Fruit fly (Drosophila melanogaster) whole organism, embryonic: ENCODE measurements around the gene CG15543.
A peak's percentile ranks its signal among the peaks of the same experiment; 100 is the strongest.

Source experiments
- Atf-2 ChIP-seq: fragments of 200-800 bp; sonication (Bioruptor generic); optimal IDR thresholded peaks from 2 replicates; lab custom pipeline; 2016; ENCODE audit warnings: missing biosample characterization, missing genetic modification characterization
- CG10147 ChIP-seq: fragments of 200-800 bp; sonication (Bioruptor generic); optimal IDR thresholded peaks from 2 replicates; lab custom pipeline; 2019; ENCODE audit warnings: missing biosample characterization, mild to moderate bottlenecking, missing genetic modification characterization, moderate library complexity
- CG11695 ChIP-seq: fragments of 200-800 bp; sonication (Bioruptor generic); IDR thresholded peaks from 3 replicates; pipeline ENCODE4 v1.3.6; 2022; ENCODE audit warnings: missing biosample characterization, missing genetic modification characterization
- CG17829 ChIP-seq: fragments of 200-800 bp; optimal IDR thresholded peaks from 2 replicates; lab custom pipeline; 2019; ENCODE audit warnings: missing biosample characterization, mild to moderate bottlenecking, missing genetic modification characterization, moderate library complexity
- CG18262 ChIP-seq: fragments of 200-800 bp; optimal IDR thresholded peaks from 3 replicates; lab custom pipeline; 2019; ENCODE audit warnings: missing biosample characterization, mild to moderate bottlenecking, missing genetic modification characterization, moderate library complexity
- CG18619 ChIP-seq: fragments of 200-800 bp; sonication (Bioruptor generic); optimal IDR thresholded peaks from 3 replicates; lab custom pipeline; 2017; ENCODE audit warnings: missing biosample characterization, mild to moderate bottlenecking, missing genetic modification characterization
- CG30431 ChIP-seq: fragments of 200-800 bp; sonication (Bioruptor generic); optimal IDR thresholded peaks from 2 replicates; lab custom pipeline; 2017; ENCODE audit warnings: missing biosample characterization, missing genetic modification characterization
- CG3847 ChIP-seq: fragments of 200-800 bp; sonication (Bioruptor generic); IDR thresholded peaks from 2 replicates; pipeline ENCODE4 v1.3.6; 2022; ENCODE audit warnings: missing biosample characterization, missing genetic modification characterization
- CG5953 ChIP-seq: fragments of 200-800 bp; sonication (Bioruptor generic); IDR thresholded peaks from 2 replicates; pipeline ENCODE4 v1.3.6; 2022; ENCODE audit warnings: missing biosample characterization, missing genetic modification characterization
- Dad ChIP-seq: fragments of 200-800 bp; sonication (Bioruptor generic); optimal IDR thresholded peaks from 3 replicates; lab custom pipeline; 2016; ENCODE audit warnings: missing biosample characterization, missing genetic modification characterization
- Dfd ChIP-seq, 2 experiments: fragments of >200 bp; optimal IDR thresholded peaks; 2 replicates each; lab custom pipeline; 2017; ENCODE audit warnings: missing biosample characterization in 2 of 2, missing genetic modification characterization in 2 of 2
- Hand ChIP-seq: fragments of 200-800 bp; sonication (Bioruptor generic); optimal IDR thresholded peaks from 2 replicates; lab custom pipeline; 2017; ENCODE audit warnings: mild to moderate bottlenecking, missing biosample characterization, missing genetic modification reagents, missing genetic modification characterization
- Hey ChIP-seq: fragments of 200-800 bp; sonication (Bioruptor generic); optimal IDR thresholded peaks from 3 replicates; lab custom pipeline; 2018; ENCODE audit warnings: missing biosample characterization, mild to moderate bottlenecking, missing genetic modification characterization
- NfI ChIP-seq: fragments of 200-800 bp; sonication (Bioruptor generic); optimal IDR thresholded peaks from 3 replicates; lab custom pipeline; 2018; ENCODE audit warnings: missing biosample characterization, mild to moderate bottlenecking, missing genetic modification characterization, moderate library complexity
- Optix ChIP-seq: fragments of 200-800 bp; sonication (Bioruptor generic); IDR thresholded peaks from 3 replicates; pipeline ENCODE4 v1.3.6; 2022; ENCODE audit warnings: missing biosample characterization, missing genetic modification characterization
- Stat92E ChIP-seq, 3 experiments: fragments of >200 bp in 2 of 3; fragments of 200-800 bp in 1 of 3; sonication (Bioruptor generic) in 1 of 3; optimal IDR thresholded peaks; 2 replicates each; lab custom pipeline; 2017 to 2019; ENCODE audit warnings: missing biosample characterization in 3 of 3, missing genetic modification characterization in 3 of 3, mild to moderate bottlenecking in 1 of 3, moderate library complexity in 1 of 3
- Xbp1 ChIP-seq: fragments of 200-800 bp; sonication (Bioruptor generic); optimal IDR thresholded peaks from 3 replicates; lab custom pipeline; 2016; ENCODE audit warnings: missing biosample characterization, mild to moderate bottlenecking, missing genetic modification characterization
- gcm ChIP-seq: fragments of 200-800 bp; sonication (Bioruptor generic); optimal IDR thresholded peaks from 2 replicates; lab custom pipeline; 2019; ENCODE audit warnings: missing biosample characterization, mild to moderate bottlenecking, missing genetic modification characterization, moderate library complexity
- gem ChIP-seq: fragments of 200-800 bp; sonication (Bioruptor generic); optimal IDR thresholded peaks from 2 replicates; lab custom pipeline; 2019; ENCODE audit warnings: missing biosample characterization, mild to moderate bottlenecking, missing genetic modification characterization, moderate library complexity
- lilli ChIP-seq: fragments of 200-800 bp; sonication (Bioruptor generic); optimal IDR thresholded peaks from 3 replicates; lab custom pipeline; 2016; ENCODE audit warnings: missing biosample characterization, missing genetic modification characterization
- mld ChIP-seq: fragments of 200-800 bp; sonication (Bioruptor generic); IDR thresholded peaks from 3 replicates; pipeline ENCODE4 v1.3.6; 2022; ENCODE audit warnings: missing biosample characterization, missing genetic modification characterization; ENCODE audit not compliant: partially characterized antibody
- otp ChIP-seq: fragments of 200-800 bp; sonication (Bioruptor generic); IDR thresholded peaks from 3 replicates; pipeline ENCODE4, ENCODE4 v1.3.6; 2022; ENCODE audit warnings: missing biosample characterization, missing genetic modification characterization
- phol ChIP-seq: fragments of 200-800 bp; sonication (Bioruptor generic); optimal IDR thresholded peaks from 3 replicates; lab custom pipeline; 2018; ENCODE audit warnings: missing biosample characterization, mild to moderate bottlenecking, missing genetic modification characterization, moderate library complexity
- sens ChIP-seq: fragments of 200-800 bp; sonication (Bioruptor generic); peaks from one replicate; lab custom pipeline; 2016; ENCODE audit warnings: missing biosample characterization, missing genetic modification characterization
- sisA ChIP-seq: fragments of 200-800 bp; sonication (Bioruptor generic); IDR thresholded peaks from 2 replicates; pipeline ENCODE4 v1.3.6; 2022; ENCODE audit warnings: missing biosample characterization, missing genetic modification characterization
- tna ChIP-seq: fragments of 200-800 bp; sonication (Bioruptor generic); IDR thresholded peaks from 2 replicates; pipeline ENCODE4 v1.3.6; 2022; ENCODE audit warnings: missing biosample characterization, missing genetic modification characterization; ENCODE audit not compliant: partially characterized antibody

The CG15543 gene

dm6 chr3R:30789363-30789762, 46.7 kb downstream of the CG15543 start (continued):
- TF ChIP-seq CG18619 (GFP tag; lab: Kevin White, UChicago) (no peak), CG30431 (GFP tag; lab: Kevin White, UChicago) (no peak), Optix (GFP tag; lab: Robert Waterston, UW) (peak; percentile 63), sisA (GFP tag; lab: Robert Waterston, UW) (peak; percentile 57; the same call in 1 of the 2 replicates), CG18262 (tag; lab: Kevin White, UChicago) (peak; percentile 69), CG5953 (peak; percentile 83), Atf-2 (no peak), gem (tag; lab: Kevin White, UChicago) (peak; percentile 64), Dad (GFP tag; lab: Kevin White, UChicago) (peak; percentile 52), CG17829 (tag; lab: Kevin White, UChicago) (peak; percentile 84), lilli (GFP tag; lab: Kevin White, UChicago) (peak; percentile 12), Xbp1 (peak; percentile 49), Hand (no peak), Hey (tag; lab: Kevin White, UChicago) (no peak), phol (tag; lab: Kevin White, UChicago) (peak; percentile 28), CG10147 (GFP tag; lab: Kevin White, UChicago) (no peak), CG3847 (peak; percentile 68), tna (peak; percentile 52; the same call in 1 of the 2 replicates), mld (peak; percentile 36; the same call in 1 of the 3 replicates), gcm (peak; percentile 21), sens (GFP tag; lab: Kevin White, UChicago) (peak; percentile 78), NfI (GFP tag; lab: Kevin White, UChicago) (no peak), Stat92E (GFP tag; optimal IDR thresholded peaks at IDR 0.05; lab: Kevin White, UChicago) (no peak), otp (peak; percentile 86)

- peak in 1 of 2 experiments; percentile 53 for TF ChIP-seq Dfd (GFP tag; optimal IDR thresholded peaks at IDR 0.05; lab: Kevin White, UChicago)
- TF ChIP-seq CG11695 (GFP tag; lab: Robert Waterston, UW), result no peak
- TF ChIP-seq, all 482 proteins: peak for 1
Observed at dm6 chr3R:30792959-30793358, 50.3 kb downstream of the CG15543 start.
